Fruit fly (Drosophila melanogaster) whole organism, wandering third instar larva: ENCODE results near the gene ftz-f1.

Source experiments
- Abd-B ChIP-seq: fragments of >200 bp; optimal IDR thresholded peaks from 2 replicates; lab custom pipeline; 2017; ENCODE audit warnings: missing biosample characterization, missing genetic modification characterization
- CG32264 ChIP-seq: fragments of 200-800 bp; sonication (Bioruptor generic); optimal IDR thresholded peaks from 2 replicates; lab custom pipeline; 2016; ENCODE audit warnings: missing biosample characterization, missing genetic modification characterization
- CG9705 ChIP-seq: fragments of 200-800 bp; sonication (Bioruptor generic); optimal IDR thresholded peaks from 2 replicates; lab custom pipeline; 2018; ENCODE audit warnings: missing biosample characterization, mild to moderate bottlenecking, missing genetic modification characterization
- Dfd ChIP-seq: fragments of >200 bp; optimal IDR thresholded peaks from 2 replicates; lab custom pipeline; 2017; ENCODE audit warnings: missing biosample characterization, missing genetic modification characterization
- Dif ChIP-seq: fragments of 200-275, 200-300 bp; sonication (Bioruptor generic); optimal IDR thresholded peaks from 2 replicates; lab custom pipeline; 2018; ENCODE audit warnings: missing biosample characterization, missing genetic modification characterization; ENCODE audit not compliant: partially characterized antibody
- GATAd ChIP-seq: sonication (Bioruptor generic); optimal IDR thresholded peaks from 2 replicates; lab custom pipeline; 2016; ENCODE audit warnings: missing biosample characterization, missing genetic modification characterization
- HLH106 ChIP-seq: fragments of 200-800 bp; optimal IDR thresholded peaks from 3 replicates; lab custom pipeline; 2019; ENCODE audit warnings: missing biosample characterization, mild to moderate bottlenecking, missing genetic modification characterization, moderate library complexity
- Hnf4 ChIP-seq: fragments of 200-800 bp; sonication (Bioruptor generic); optimal IDR thresholded peaks from 2 replicates; lab custom pipeline; 2016; ENCODE audit warnings: missing biosample characterization, mild to moderate bottlenecking, missing genetic modification characterization
- Hr83 ChIP-seq: fragments of 200-300 bp; sonication (Bioruptor generic); optimal IDR thresholded peaks from 2 replicates; lab custom pipeline; 2016; ENCODE audit warnings: missing biosample characterization, mild to moderate bottlenecking, missing genetic modification characterization, moderate library complexity; ENCODE audit not compliant: poor library complexity, severe bottlenecking
- Jra ChIP-seq: sonication (Bioruptor generic); optimal IDR thresholded peaks from 2 replicates; lab custom pipeline; 2016; ENCODE audit warnings: missing biosample characterization, missing genetic modification characterization
- Mio ChIP-seq: sonication (Bioruptor generic); optimal IDR thresholded peaks from 2 replicates; lab custom pipeline; 2016; ENCODE audit warnings: missing biosample characterization, missing genetic modification characterization
- Myc ChIP-seq: fragments of >200 bp; optimal IDR thresholded peaks from 2 replicates; lab custom pipeline; 2017
- OdsH ChIP-seq: fragments of 200-800 bp; sonication (Bioruptor generic); optimal IDR thresholded peaks from 2 replicates; lab custom pipeline; 2016; ENCODE audit warnings: missing biosample characterization, mild to moderate bottlenecking, missing genetic modification characterization
- Rel ChIP-seq, 2 experiments: fragments of 200-800 bp; sonication (Bioruptor generic) in 1 of 2; optimal IDR thresholded peaks; 2 replicates in 1 of 2; 3 replicates in 1 of 2; lab custom pipeline; 2016 to 2019; ENCODE audit warnings: mild to moderate bottlenecking in 2 of 2, missing biosample characterization in 2 of 2, missing genetic modification characterization in 2 of 2, moderate library complexity in 1 of 2
- Sp1 ChIP-seq: fragments of 200-800 bp; sonication (Bioruptor generic); optimal IDR thresholded peaks from 3 replicates; lab custom pipeline; 2019; ENCODE audit warnings: missing biosample characterization, mild to moderate bottlenecking, missing genetic modification characterization, moderate library complexity
- Vsx2 ChIP-seq: fragments of 200-300, 225-300 bp; sonication (Bioruptor generic); optimal IDR thresholded peaks from 2 replicates; lab custom pipeline; 2018; ENCODE audit warnings: missing biosample characterization, missing genetic modification characterization; ENCODE audit not compliant: partially characterized antibody
- br ChIP-seq: fragments of 200-800 bp; sonication (Bioruptor generic); optimal IDR thresholded peaks from 2 replicates; lab custom pipeline; 2016; ENCODE audit warnings: missing biosample characterization, missing genetic modification characterization
- dmrt93B ChIP-seq: fragments of 200-800 bp; sonication (Bioruptor generic); optimal IDR thresholded peaks from 2 replicates; lab custom pipeline; 2018; ENCODE audit warnings: missing biosample characterization, mild to moderate bottlenecking, missing genetic modification characterization
- ey ChIP-seq: fragments of 200-800 bp; sonication (Bioruptor generic); optimal IDR thresholded peaks from 2 replicates; lab custom pipeline; 2016; ENCODE audit warnings: missing biosample characterization, missing genetic modification characterization
- foxo ChIP-seq, 2 experiments: fragments of 200-800 bp; sonication (Bioruptor generic); optimal IDR thresholded peaks; 2 replicates in 1 of 2; 3 replicates in 1 of 2; lab custom pipeline; 2016 to 2017; ENCODE audit warnings: missing biosample characterization in 2 of 2, missing genetic modification characterization in 2 of 2
- fru ChIP-seq: fragments of 200-800 bp; sonication (Bioruptor generic); optimal IDR thresholded peaks from 3 replicates; lab custom pipeline; 2016; ENCODE audit warnings: missing biosample characterization, mild to moderate bottlenecking, missing genetic modification characterization
- jim ChIP-seq: fragments of 175-275, 200-325 bp; sonication (Bioruptor generic); optimal IDR thresholded peaks from 2 replicates; lab custom pipeline; 2016; ENCODE audit warnings: missing biosample characterization, mild to moderate bottlenecking, missing genetic modification characterization
- pan ChIP-seq: fragments of >200 bp; optimal IDR thresholded peaks from 2 replicates; lab custom pipeline; 2017
- psq ChIP-seq: fragments of 200-800 bp; sonication (Bioruptor generic); optimal IDR thresholded peaks from 3 replicates; lab custom pipeline; 2017; ENCODE audit warnings: missing biosample characterization, mild to moderate bottlenecking, missing genetic modification characterization, moderate library complexity
- rgr ChIP-seq: fragments of 200-800 bp; sonication (Bioruptor generic); optimal IDR thresholded peaks from 3 replicates; lab custom pipeline; 2016; ENCODE audit warnings: missing biosample characterization, mild to moderate bottlenecking, missing genetic modification characterization
- sage ChIP-seq: fragments of 200-800 bp; sonication (Bioruptor generic); optimal IDR thresholded peaks from 2 replicates; lab custom pipeline; 2016; ENCODE audit warnings: missing biosample characterization, mild to moderate bottlenecking, missing genetic modification characterization
- sv ChIP-seq: fragments of 200-800 bp; sonication (Bioruptor generic); optimal IDR thresholded peaks from 3 replicates; lab custom pipeline; 2016; ENCODE audit warnings: missing biosample characterization, missing genetic modification characterization
- tai ChIP-seq: sonication (Bioruptor generic); optimal IDR thresholded peaks from 2 replicates; lab custom pipeline; 2016; ENCODE audit warnings: missing biosample characterization, missing genetic modification characterization
- usp ChIP-seq: fragments of >200 bp; optimal IDR thresholded peaks from 2 replicates; lab custom pipeline; 2017; ENCODE audit warnings: missing biosample characterization, missing genetic modification characterization

Gene ftz-f1

DNA sequence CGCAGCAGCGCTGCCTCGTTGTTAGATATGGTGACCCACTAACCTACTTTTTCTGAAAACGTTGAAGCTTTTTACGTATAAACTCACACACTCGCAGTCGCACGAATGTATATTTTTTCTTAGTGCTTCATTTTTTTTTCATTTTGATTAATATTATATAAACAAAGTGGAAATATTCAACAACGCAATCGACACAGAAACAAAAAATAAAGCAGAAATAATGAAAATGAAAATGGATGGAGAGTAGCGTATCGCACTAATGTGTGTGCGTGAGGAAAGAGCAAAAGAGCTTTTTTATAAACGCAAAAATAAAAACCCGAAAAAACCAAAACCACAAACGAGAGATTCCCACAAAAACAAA lies 15.1 kb downstream of the ftz-f1 start:
- TF ChIP-seq HLH106 (no peak), Vsx2 (GFP tag; lab: Kevin White, UChicago) (no peak), Jra (GFP tag; lab: Kevin White, UChicago) (no peak), sage (GFP tag; lab: Kevin White, UChicago) (no peak), Mio (GFP tag; lab: Kevin White, UChicago) (no peak)
- TF ChIP-seq, all 38 proteins: peak for 0

DNA sequence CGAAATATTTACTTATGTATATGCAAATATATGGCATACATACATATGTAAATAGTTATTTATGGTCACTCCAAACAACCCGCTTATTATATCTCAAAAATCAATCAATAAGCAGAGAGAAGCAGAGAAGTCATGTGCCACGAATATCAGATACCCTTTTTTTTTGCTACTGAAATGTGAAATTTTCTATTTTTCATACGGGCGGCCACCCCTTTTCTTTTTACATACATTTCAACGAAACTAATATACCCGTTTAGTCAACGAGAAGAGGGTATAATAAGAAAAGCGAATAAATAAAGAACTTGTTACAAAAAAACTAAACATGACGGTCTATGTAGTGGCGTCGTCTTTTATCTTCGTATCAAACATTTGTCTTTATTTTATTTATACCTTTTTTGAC lies 16.5 kb downstream of the ftz-f1 start:
- TF ChIP-seq pan, result no peak
- TF ChIP-seq Hr83, result no peak
- no peak for TF ChIP-seq Vsx2 (GFP tag; lab: Kevin White, UChicago)
- TF ChIP-seq sv (GFP tag; lab: Kevin White, UChicago), result no peak
- no peak for TF ChIP-seq fru (GFP tag; lab: Kevin White, UChicago)
- TF ChIP-seq jim (GFP tag; lab: Kevin White, UChicago), result no peak
- no peak for TF ChIP-seq Abd-B
- no peak for TF ChIP-seq Jra (GFP tag; lab: Kevin White, UChicago)
- TF ChIP-seq Rel (GFP tag; optimal IDR thresholded peaks at IDR 0.05; lab: Kevin White, UChicago), result no peak
- no peak for TF ChIP-seq Rel (tag; optimal IDR thresholded peaks at IDR 0.05; lab: Kevin White, UChicago)

DNA sequence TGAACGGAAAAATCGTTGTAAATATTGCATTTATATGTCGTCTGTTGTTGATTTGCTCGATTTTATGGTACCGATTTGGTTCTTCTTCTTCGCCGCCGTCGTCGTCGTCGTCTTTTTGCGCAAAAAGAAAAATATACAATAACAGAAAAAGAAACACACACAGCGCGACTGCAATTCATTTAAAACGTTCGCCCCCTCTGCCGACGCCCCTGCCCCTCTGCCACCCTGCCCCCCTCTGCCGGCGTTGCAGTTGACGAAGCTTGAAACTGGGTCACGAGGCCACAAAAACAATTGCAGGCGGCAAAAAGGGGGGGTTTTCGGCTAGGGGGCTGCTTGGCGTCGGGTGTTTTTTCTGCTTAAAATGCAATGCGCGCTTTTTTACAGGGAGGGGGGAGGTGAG lies 17.6 kb downstream of the ftz-f1 start:
- TF ChIP-seq CG9705 (no peak), HLH106 (no peak), Vsx2 (GFP tag; lab: Kevin White, UChicago) (no peak), Sp1 (GFP tag; lab: Kevin White, UChicago) (no peak), sage (GFP tag; lab: Kevin White, UChicago) (no peak), rgr (GFP tag; lab: Kevin White, UChicago) (no peak), OdsH (GFP tag; lab: Kevin White, UChicago) (no peak), Dif (no peak), ey (GFP tag; lab: Kevin White, UChicago) (no peak), dmrt93B (GFP tag; lab: Kevin White, UChicago) (no peak), jim (GFP tag; lab: Kevin White, UChicago) (no peak), GATAd (GFP tag; lab: Kevin White, UChicago) (no peak), Myc (lab: Kevin White, UChicago) (no peak), Dfd (GFP tag; lab: Kevin White, UChicago) (no peak), Mio (GFP tag; lab: Kevin White, UChicago) (no peak), psq (GFP tag; lab: Kevin White, UChicago) (no peak), usp (GFP tag; lab: Kevin White, UChicago) (no peak), br (GFP tag; lab: Kevin White, UChicago) (no peak), Hnf4 (GFP tag; lab: Kevin White, UChicago) (no peak), Jra (GFP tag; lab: Kevin White, UChicago) (no peak)
- TF ChIP-seq, all 38 proteins: peak for 0

DNA sequence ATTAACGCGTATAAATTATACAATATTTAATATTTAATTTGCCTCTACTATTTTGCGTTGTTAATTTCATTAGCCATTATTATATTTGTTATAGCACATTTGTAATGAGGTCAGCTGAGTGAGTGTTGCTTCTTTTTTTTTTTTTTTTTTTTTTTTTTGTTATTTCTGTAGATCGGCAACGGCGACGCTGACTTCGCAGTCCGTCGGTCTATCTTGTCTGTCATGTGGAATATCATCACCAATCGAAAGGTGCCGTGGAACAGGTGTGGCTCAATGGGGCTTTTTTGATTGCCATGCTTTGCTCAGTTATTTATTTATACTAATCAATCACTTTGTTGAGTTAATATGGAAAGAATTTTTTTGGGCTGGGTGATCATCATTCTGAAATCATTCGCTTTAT lies 18.5 kb downstream of the ftz-f1 start:
- no peak for TF ChIP-seq Hr83
- TF ChIP-seq rgr (GFP tag; lab: Kevin White, UChicago), result no peak
- TF ChIP-seq Hnf4 (GFP tag; lab: Kevin White, UChicago), result no peak
- TF ChIP-seq foxo (GFP tag; optimal IDR thresholded peaks at IDR 0.05; lab: Kevin White, UChicago), result no peak
- TF ChIP-seq jim (GFP tag; lab: Kevin White, UChicago), result no peak
- no peak for TF ChIP-seq CG9705
- no peak for TF ChIP-seq sage (GFP tag; lab: Kevin White, UChicago)
- TF ChIP-seq Dif, result no peak
- no peak for TF ChIP-seq tai (GFP tag; lab: Kevin White, UChicago)
- TF ChIP-seq CG32264 (GFP tag; lab: Kevin White, UChicago), result no peak
- TF ChIP-seq psq (GFP tag; lab: Kevin White, UChicago), result no peak

DNA sequence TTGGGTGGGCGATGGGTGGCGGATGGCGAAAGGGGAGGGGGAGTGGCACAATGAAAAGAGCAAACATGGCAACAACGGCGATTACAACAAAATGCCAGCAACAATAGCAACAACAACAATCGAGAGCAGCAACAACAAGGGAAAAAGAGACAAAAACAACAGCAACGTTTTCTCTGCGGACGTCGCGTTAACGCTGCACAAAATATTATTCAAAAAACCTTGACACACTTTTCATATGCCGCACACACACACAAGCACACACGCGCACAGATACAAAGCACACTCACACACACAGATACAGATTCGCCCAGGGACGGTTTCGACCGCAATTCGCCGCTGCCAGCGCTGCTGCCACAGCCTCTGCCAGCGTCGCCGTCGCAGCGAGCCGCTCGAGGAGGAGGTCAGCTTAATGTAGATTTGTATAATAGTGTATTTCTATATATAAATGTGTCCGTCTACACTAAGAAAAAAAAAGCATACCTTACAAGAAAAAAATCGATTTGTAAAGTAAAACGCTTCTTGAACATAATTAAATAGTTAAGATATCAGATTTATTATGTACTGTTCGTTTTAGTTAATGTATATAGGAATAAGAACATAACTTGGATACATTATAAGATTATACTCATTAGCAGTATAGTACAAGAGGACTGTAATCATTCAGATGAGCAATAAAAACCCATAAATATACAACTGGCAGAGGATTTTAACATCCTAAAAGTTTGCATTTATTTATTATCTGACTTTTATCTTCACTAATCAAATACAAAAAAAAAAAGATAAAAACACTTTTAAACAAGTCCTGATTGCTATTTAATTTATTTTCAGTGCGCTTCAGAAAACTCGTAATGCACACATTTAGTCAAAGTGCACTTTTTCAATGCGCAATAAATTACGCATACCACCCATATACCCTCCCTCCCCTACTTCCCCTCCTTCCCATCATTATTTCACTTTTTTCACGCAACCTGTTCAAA lies 19.2 kb downstream of the ftz-f1 start:
- TF ChIP-seq sv (GFP tag; lab: Kevin White, UChicago) (no peak), Dfd (GFP tag; lab: Kevin White, UChicago) (no peak)
- TF ChIP-seq, all 38 proteins: peak for 0
